Fruit fly (Drosophila melanogaster) whole organism, prepupa: Measurements from ENCODE around the gene alpha-Est9.
A peak's percentile ranks its signal among the peaks of the same experiment; 100 is the strongest.

Source experiments
- CG11762 ChIP-seq: fragments of 200-800 bp; sonication (Bioruptor generic); optimal IDR thresholded peaks from 3 replicates; lab custom pipeline; 2016; ENCODE audit warnings: missing biosample characterization, missing genetic modification characterization; ENCODE audit not compliant: insufficient read depth
- CG15336 ChIP-seq: fragments of 200-800 bp; sonication (Bioruptor generic); IDR thresholded peaks from 2 replicates; pipeline ENCODE4 v1.3.6; 2022; ENCODE audit warnings: missing biosample characterization, missing genetic modification characterization
- CG16779 ChIP-seq: fragments of 200-800 bp; sonication (Bioruptor generic); optimal IDR thresholded peaks from 3 replicates; lab custom pipeline; 2017; ENCODE audit warnings: missing biosample characterization, mild to moderate bottlenecking, missing genetic modification characterization
- CG3032 ChIP-seq: fragments of 200-800 bp; optimal IDR thresholded peaks from 2 replicates; lab custom pipeline; 2019; ENCODE audit warnings: missing biosample characterization, mild to moderate bottlenecking, missing genetic modification characterization, moderate library complexity
- CG32006 ChIP-seq: fragments of 200-800 bp; sonication (Bioruptor generic); optimal IDR thresholded peaks from 3 replicates; lab custom pipeline; 2017; ENCODE audit warnings: missing biosample characterization, mild to moderate bottlenecking, missing genetic modification characterization
- CG6792 ChIP-seq: fragments of 200-800 bp; sonication (Bioruptor generic); optimal IDR thresholded peaks from 3 replicates; lab custom pipeline; 2016; ENCODE audit warnings: missing biosample characterization, missing genetic modification characterization
- CG7368 ChIP-seq: fragments of 200-800 bp; sonication (Bioruptor generic); optimal IDR thresholded peaks from 3 replicates; lab custom pipeline; 2016; ENCODE audit warnings: missing biosample characterization, missing genetic modification characterization
- CG8119 ChIP-seq: fragments of 200-800 bp; sonication (Bioruptor generic); IDR thresholded peaks from 3 replicates; pipeline ENCODE4 v1.3.6; 2022; ENCODE audit warnings: missing biosample characterization, missing genetic modification characterization
- CG8632 ChIP-seq: fragments of 200-800 bp; sonication (Bioruptor generic); optimal IDR thresholded peaks from 3 replicates; lab custom pipeline; 2016; ENCODE audit warnings: missing biosample characterization, missing genetic modification characterization
- CG9139 ChIP-seq: fragments of 200-800 bp; sonication (Bioruptor generic); optimal IDR thresholded peaks from 3 replicates; lab custom pipeline; 2017; ENCODE audit warnings: missing biosample characterization, mild to moderate bottlenecking, missing genetic modification characterization
- Eip75B ChIP-seq: fragments of 200-800 bp; sonication (Bioruptor generic); optimal IDR thresholded peaks from 3 replicates; lab custom pipeline; 2016; ENCODE audit warnings: missing biosample characterization, missing genetic modification characterization
- Eip78C ChIP-seq: fragments of 200-800 bp; sonication (Bioruptor generic); peaks from one replicate; lab custom pipeline; 2016; ENCODE audit warnings: missing biosample characterization, missing genetic modification characterization
- Eip93F ChIP-seq: fragments of 200-800 bp; sonication (Bioruptor generic); optimal IDR thresholded peaks from 2 replicates; lab custom pipeline; 2016; ENCODE audit warnings: missing biosample characterization, mild to moderate bottlenecking, missing genetic modification characterization
- Ets96B ChIP-seq: fragments of 200-800 bp; optimal IDR thresholded peaks from 2 replicates; lab custom pipeline; 2019; ENCODE audit warnings: missing biosample characterization, mild to moderate bottlenecking, missing genetic modification characterization, moderate library complexity
- Hr38 ChIP-seq: sonication (Bioruptor generic); optimal IDR thresholded peaks from 2 replicates; lab custom pipeline; 2016; ENCODE audit warnings: missing biosample characterization, missing genetic modification characterization
- Hr39 ChIP-seq: fragments of 200-800 bp; sonication (Bioruptor generic); optimal IDR thresholded peaks from 2 replicates; lab custom pipeline; 2016; ENCODE audit warnings: missing biosample characterization, missing genetic modification characterization
- Hr4 ChIP-seq: fragments of 200-800 bp; sonication (Bioruptor generic); optimal IDR thresholded peaks from 3 replicates; lab custom pipeline; 2016; ENCODE audit warnings: missing biosample characterization, missing genetic modification characterization
- Lpt ChIP-seq: fragments of 200-800 bp; sonication (Bioruptor generic); optimal IDR thresholded peaks from 3 replicates; lab custom pipeline; 2016; ENCODE audit warnings: missing biosample characterization, missing genetic modification characterization
- OdsH ChIP-seq: fragments of 200-800 bp; sonication (Bioruptor generic); optimal IDR thresholded peaks from 3 replicates; lab custom pipeline; 2016; ENCODE audit warnings: missing biosample characterization, missing genetic modification characterization
- Sox102F ChIP-seq: fragments of 200-800 bp; sonication (Bioruptor generic); optimal IDR thresholded peaks from 2 replicates; lab custom pipeline; 2016; ENCODE audit warnings: missing biosample characterization, mild to moderate bottlenecking, missing genetic modification characterization
- Sox14 ChIP-seq: fragments of 200-800 bp; sonication (Bioruptor generic); optimal IDR thresholded peaks from 3 replicates; lab custom pipeline; 2016; ENCODE audit warnings: missing biosample characterization, missing genetic modification characterization
- cyc ChIP-seq: fragments of 200-800 bp; sonication (Bioruptor generic); optimal IDR thresholded peaks from 3 replicates; lab custom pipeline; 2016; ENCODE audit warnings: missing biosample characterization, missing genetic modification characterization
- esn ChIP-seq: fragments of 200-800 bp; sonication (Bioruptor generic); optimal IDR thresholded peaks from 2 replicates; lab custom pipeline; 2016; ENCODE audit warnings: missing biosample characterization, mild to moderate bottlenecking, missing genetic modification characterization, moderate library complexity
- fkh ChIP-seq: fragments of 200-800 bp; sonication (Bioruptor generic); optimal IDR thresholded peaks from 3 replicates; lab custom pipeline; 2017; ENCODE audit warnings: missing biosample characterization, mild to moderate bottlenecking, missing genetic modification characterization, moderate library complexity
- net ChIP-seq: fragments of 200-800 bp; sonication (Bioruptor generic); optimal IDR thresholded peaks from 3 replicates; lab custom pipeline; 2016; ENCODE audit warnings: missing biosample characterization, missing genetic modification characterization
- salr ChIP-seq, 2 experiments: fragments of 200-800 bp; sonication (Bioruptor generic); optimal IDR thresholded peaks; 3 replicates each; lab custom pipeline; 2016 to 2018; ENCODE audit warnings: missing biosample characterization in 2 of 2, missing genetic modification characterization in 2 of 2, mild to moderate bottlenecking in 1 of 2
- ss ChIP-seq, 2 experiments: fragments of 200-800 bp; sonication (Bioruptor generic); optimal IDR thresholded peaks; 2 replicates in 1 of 2; 3 replicates in 1 of 2; lab custom pipeline; 2017 to 2018; ENCODE audit warnings: mild to moderate bottlenecking in 2 of 2, missing biosample characterization in 2 of 2, missing genetic modification characterization in 2 of 2, moderate library complexity in 1 of 2
- svp ChIP-seq: fragments of 200-800 bp; sonication (Bioruptor generic); peaks from one replicate; lab custom pipeline; 2016; ENCODE audit warnings: missing biosample characterization, missing genetic modification characterization
- topi ChIP-seq: fragments of 200-800 bp; sonication (Bioruptor generic); optimal IDR thresholded peaks from 3 replicates; lab custom pipeline; 2016; ENCODE audit warnings: missing biosample characterization, missing genetic modification characterization
- vri ChIP-seq: fragments of 200-800 bp; sonication (Bioruptor generic); optimal IDR thresholded peaks from 3 replicates; lab custom pipeline; 2016; ENCODE audit warnings: missing biosample characterization, mild to moderate bottlenecking, missing genetic modification characterization

The alpha-Est9 gene

dm6 chr3R:7503216-7503615 is 1.7 kb downstream of the alpha-Est9 start:
- no peak for TF ChIP-seq CG9139 (GFP tag; lab: Kevin White, UChicago)
- TF ChIP-seq fkh (GFP tag; lab: Kevin White, UChicago), result peak; percentile 20

dm6 chr3R:7502276-7502675 is 2.6 kb downstream of the alpha-Est9 start, which contains the start of gene Mics1:
Mics1 (minus strand) TSS chr3R:7502376.
- TF ChIP-seq Eip75B (GFP tag; lab: Kevin White, UChicago) (no peak), net (GFP tag; lab: Kevin White, UChicago) (no peak), svp (GFP tag; lab: Kevin White, UChicago) (peak; percentile 11), CG6792 (no peak), CG7368 (GFP tag; lab: Kevin White, UChicago) (no peak)

dm6 chr3R:7500513-7500912 is 4.4 kb downstream of the alpha-Est9 start:
- TF ChIP-seq topi (no peak), Hr39 (GFP tag; lab: Kevin White, UChicago) (peak; percentile 10)

dm6 chr3R:7499488-7499887 is 5.4 kb downstream of the alpha-Est9 start:
- TF ChIP-seq salr (GFP tag; optimal IDR thresholded peaks at IDR 0.05; lab: Kevin White, UChicago) (no peak), esn (GFP tag; lab: Kevin White, UChicago) (no peak), ss (GFP tag; optimal IDR thresholded peaks at IDR 0.05; lab: Kevin White, UChicago) (no peak), CG3032 (tag; lab: Kevin White, UChicago) (no peak), Eip75B (GFP tag; lab: Kevin White, UChicago) (no peak), vri (GFP tag; lab: Kevin White, UChicago) (peak; percentile 51), cyc (GFP tag; lab: Kevin White, UChicago) (no peak), svp (GFP tag; lab: Kevin White, UChicago) (peak; percentile 77), net (GFP tag; lab: Kevin White, UChicago) (no peak), Lpt (GFP tag; lab: Kevin White, UChicago) (no peak), CG11762 (GFP tag; lab: Kevin White, UChicago) (no peak)
- TF ChIP-seq, all 60 proteins: peak for 2

- TF ChIP-seq vri (GFP tag; lab: Kevin White, UChicago) (peak; percentile 74), Eip78C (peak; percentile 18), fkh (GFP tag; lab: Kevin White, UChicago) (peak; percentile 46), Sox14 (no peak)
Measured at dm6 chr3R:7497488-7497887, 7.4 kb downstream of the alpha-Est9 start.

- no peak for TF ChIP-seq Sox102F (GFP tag; lab: Kevin White, UChicago)
- TF ChIP-seq Eip93F (GFP tag; lab: Kevin White, UChicago), result no peak
- no peak for TF ChIP-seq OdsH
- TF ChIP-seq CG8119 (GFP tag; lab: Robert Waterston, UW), result no peak
- no peak for TF ChIP-seq CG15336 (GFP tag; lab: Robert Waterston, UW)
Measured at dm6 chr3R:7493745-7494144, 11.2 kb downstream of the alpha-Est9 start, which contains the start of gene alpha-Est10. alpha-Est10 (minus strand) TSS chr3R:7493845.

dm6 chr3R:7493171-7493570 is 11.7 kb downstream of the alpha-Est9 start, which contains the start of gene CG42656:
CG42656 (minus strand) TSS chr3R:7493271.
- TF ChIP-seq Hr38 (GFP tag; lab: Kevin White, UChicago), result no peak
- TF ChIP-seq Eip78C, result no peak
- TF ChIP-seq CG16779 (tag; lab: Kevin White, UChicago), result no peak
- TF ChIP-seq CG8632 (GFP tag; lab: Kevin White, UChicago), result no peak

dm6 chr3R:7492099-7492498 is 12.8 kb downstream of the alpha-Est9 start:
- TF ChIP-seq svp (GFP tag; lab: Kevin White, UChicago) (peak; percentile 78), Eip78C (peak; percentile 72), CG32006 (peak; percentile 36), Eip75B (GFP tag; lab: Kevin White, UChicago) (no peak), Ets96B (tag; lab: Kevin White, UChicago) (no peak), Hr4 (GFP tag; lab: Kevin White, UChicago) (peak; percentile 31), fkh (GFP tag; lab: Kevin White, UChicago) (peak; percentile 79), salr (GFP tag; optimal IDR thresholded peaks at IDR 0.05; lab: Kevin White, UChicago) (peak in 1 of 2 experiments; percentile 23)
